Worm (Caenorhabditis elegans): ENCODE results near the gene ZK1127.3.
"Not testable (repeated sequence)": the region's sequence is repeated elsewhere in the genome, so short reads cannot be mapped to it uniquely, and the experiment has no call there.

DNA sequence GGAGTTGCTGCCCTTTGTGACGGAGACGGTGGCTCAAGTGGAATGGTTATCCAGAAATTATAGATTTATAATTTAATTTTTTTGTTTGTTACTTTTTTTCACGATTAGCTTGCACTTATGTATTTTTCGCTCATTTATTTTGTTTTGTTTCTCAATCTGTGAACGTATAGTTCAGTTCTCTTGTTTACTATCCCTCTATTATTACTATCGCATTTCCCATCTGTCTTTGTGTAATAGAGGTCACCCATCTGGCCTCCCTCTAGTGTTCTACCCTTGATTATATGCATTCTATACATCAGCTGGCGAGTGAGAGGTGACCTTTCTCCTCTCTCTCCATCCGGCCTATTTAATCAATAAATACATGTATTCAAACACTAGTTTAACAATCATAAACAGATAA is 28.9 kb downstream of the ZK1127.3 start, which contains the start of the genes T02G5.14 and T02G5.15:
- not testable (repeated sequence) for TF ChIP-seq sdc-2, pqm-1, lin-11, lim-6 (tag; optimal IDR thresholded peaks at IDR 0.05)

All from whole organism, late embryonic.